Worm (Caenorhabditis elegans): ENCODE results near the gene F55C12.6.

F55C12.6 gene

DNA sequence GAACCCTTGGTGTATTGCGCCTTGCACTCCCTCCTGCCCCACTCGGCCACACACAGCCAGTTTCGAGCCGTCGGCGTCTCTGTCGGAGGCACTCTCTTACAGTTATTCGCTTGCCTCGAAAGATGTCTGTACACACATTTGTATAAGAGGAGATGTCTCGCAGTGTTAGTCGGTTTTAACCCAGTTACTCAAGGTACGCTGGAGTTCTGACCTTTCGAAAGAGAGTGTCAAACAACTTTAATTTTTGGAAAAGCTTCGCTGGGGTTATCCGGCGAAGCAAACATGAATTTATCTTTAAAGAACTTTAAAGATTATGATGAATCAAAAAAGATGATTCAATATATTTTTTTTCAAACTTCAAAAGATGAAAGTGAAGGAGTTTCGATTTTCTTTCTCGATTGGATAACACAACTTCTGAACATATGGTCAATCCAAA is 31.2 kb downstream of the F55C12.6 start:
- TF ChIP-seq unc-55 (GFP tag; optimal IDR thresholded peaks at IDR 0.05) = peak; percentile 79
- TF ChIP-seq ceh-6 (GFP tag; optimal IDR thresholded peaks at IDR 0.05) = peak; percentile 53
- peak; percentile 86 for TF ChIP-seq rnt-1 (tag; optimal IDR thresholded peaks at IDR 0.05)
- TF ChIP-seq ttx-3 (tag; optimal IDR thresholded peaks at IDR 0.05) = peak; percentile 70
- TF ChIP-seq ceh-9 (tag; optimal IDR thresholded peaks at IDR 0.05) = no peak
- peak; percentile 44 for TF ChIP-seq tbx-7 (tag; optimal IDR thresholded peaks at IDR 0.05)
- peak; percentile 85 for TF ChIP-seq syd-9 (tag; optimal IDR thresholded peaks at IDR 0.05)
- TF ChIP-seq ceh-18 (tag; optimal IDR thresholded peaks at IDR 0.05) = peak; percentile 99
- peak; percentile 68 for TF ChIP-seq ceh-24 (tag; optimal IDR thresholded peaks at IDR 0.05)
- peak; percentile 32 for TF ChIP-seq sox-2 (GFP tag; IDR thresholded peaks at IDR 0.05)
- peak; percentile 79 for TF ChIP-seq ceh-30 (tag; optimal IDR thresholded peaks at IDR 0.05)
- TF ChIP-seq hlh-13 (GFP tag; optimal IDR thresholded peaks at IDR 0.05) = peak; percentile 17
- peak; percentile 69 for TF ChIP-seq K02D7.2 (tag; optimal IDR thresholded peaks at IDR 0.05)
- no peak for TF ChIP-seq odd-2 (tag; optimal IDR thresholded peaks at IDR 0.05)
- TF ChIP-seq T23F11.4 (GFP tag; optimal IDR thresholded peaks at IDR 0.05) = peak; percentile 87
- TF ChIP-seq pag-3 (tag; optimal IDR thresholded peaks at IDR 0.05; ENCODE audit: borderline replicate concordance) = peak; percentile 70
- peak; percentile 99 for TF ChIP-seq unc-42 (tag; optimal IDR thresholded peaks at IDR 0.05)
- peak; percentile 85 for TF ChIP-seq ets-4 (tag; optimal IDR thresholded peaks at IDR 0.05)
- TF ChIP-seq dve-1 (tag; optimal IDR thresholded peaks at IDR 0.05) = peak; percentile 99
- peak; percentile 65 for TF ChIP-seq fax-1 (tag; optimal IDR thresholded peaks at IDR 0.05)
- TF ChIP-seq dmd-4 (tag; optimal IDR thresholded peaks at IDR 0.05; ENCODE audit: borderline replicate concordance) = peak; percentile 66
- no peak for TF ChIP-seq ceh-45 (GFP tag; IDR thresholded peaks at IDR 0.05)
- TF ChIP-seq elt-2 (tag; optimal IDR thresholded peaks at IDR 0.05) = peak; percentile 99
- peak; percentile 46 for TF ChIP-seq ahr-1 (tag; optimal IDR thresholded peaks at IDR 0.05)
- TF ChIP-seq K09A11.1 (tag; optimal IDR thresholded peaks at IDR 0.05; ENCODE audit: insufficient read depth) = peak; percentile 76
- TF ChIP-seq gmeb-2 (tag; optimal IDR thresholded peaks at IDR 0.05) = peak; percentile 55
- TF ChIP-seq pros-1 (tag; optimal IDR thresholded peaks at IDR 0.05) = peak; percentile 87
- TF ChIP-seq fkh-6 (tag; optimal IDR thresholded peaks at IDR 0.05) = peak; percentile 72
- peak; percentile 87 for TF ChIP-seq F13H6.1 (tag; optimal IDR thresholded peaks at IDR 0.05)
- TF ChIP-seq madf-2 (tag; optimal IDR thresholded peaks at IDR 0.05) = peak; percentile 81
- TF ChIP-seq ceh-2 (tag; optimal IDR thresholded peaks at IDR 0.05) = peak; percentile 82
- TF ChIP-seq hlh-15 (tag; optimal IDR thresholded peaks at IDR 0.05) = peak; percentile 65
- TF ChIP-seq mec-3 (tag; optimal IDR thresholded peaks at IDR 0.05; ENCODE audit: borderline replicate concordance) = peak; percentile 59
- peak; percentile 63 for TF ChIP-seq lin-11 (tag; optimal IDR thresholded peaks at IDR 0.05)
- peak; percentile 96 for TF ChIP-seq tbx-2 (tag; optimal IDR thresholded peaks at IDR 0.05)
- peak; percentile 77 for TF ChIP-seq lim-6 (tag; optimal IDR thresholded peaks at IDR 0.05)
- TF ChIP-seq C08G9.2 (tag; optimal IDR thresholded peaks at IDR 0.05) = peak; percentile 82
- TF ChIP-seq hlh-6 (tag; optimal IDR thresholded peaks at IDR 0.05) = peak; percentile 65
- peak; percentile 76 for TF ChIP-seq hlh-8 (tag; optimal IDR thresholded peaks at IDR 0.05)
- TF ChIP-seq ceh-14 (tag; optimal IDR thresholded peaks at IDR 0.05) = peak; percentile 94
- TF ChIP-seq zip-5 (tag; optimal IDR thresholded peaks at IDR 0.05) = peak; percentile 32
- TF ChIP-seq npax-4 (tag; optimal IDR thresholded peaks at IDR 0.05) = peak; percentile 54
- peak; percentile 46 for TF ChIP-seq nhr-232 (tag; optimal IDR thresholded peaks at IDR 0.05)
- peak; percentile 57 for TF ChIP-seq Y22D7AL.16 (tag; optimal IDR thresholded peaks at IDR 0.05)
- TF ChIP-seq pqm-1 (tag; optimal IDR thresholded peaks at IDR 0.05) = peak; percentile 95
- TF ChIP-seq pat-9 (tag; optimal IDR thresholded peaks at IDR 0.05) = peak; percentile 83
- no peak for TF ChIP-seq elt-4 (tag; optimal IDR thresholded peaks at IDR 0.05)
- TF ChIP-seq ceh-48 (tag; optimal IDR thresholded peaks at IDR 0.05) = peak; percentile 41
- peak; percentile 89 for TF ChIP-seq ceh-19 (GFP tag; optimal IDR thresholded peaks at IDR 0.05)
- peak; percentile 91 for TF ChIP-seq pax-1 (tag; optimal IDR thresholded peaks at IDR 0.05)
- TF ChIP-seq fkh-10 (GFP tag; optimal IDR thresholded peaks at IDR 0.05) = peak; percentile 73
- TF ChIP-seq sdc-2 (tag; optimal IDR thresholded peaks at IDR 0.05) = peak; percentile 74
- TF ChIP-seq eyg-1 (tag; optimal IDR thresholded peaks at IDR 0.05) = peak; percentile 68

Measured in whole organism, late embryonic.